Worm (Caenorhabditis elegans) whole organism, late embryonic: Measurements from ENCODE around the gene Y57G7A.11.
A peak's percentile ranks its signal among the peaks of the same experiment; 100 is the strongest.

ENCODE experiments used
- ama-1 ChIP-seq: fragments of 150-350 bp; optimal IDR thresholded peaks from 2 replicates; lab custom pipeline; 2014
- elt-4 ChIP-seq: sonication (generic microtip); optimal IDR thresholded peaks from 2 replicates; lab custom pipeline; 2016; ENCODE audit warnings: missing genetic modification characterization, missing compliant biosample characterization
- unc-42 ChIP-seq: sonication (generic microtip); optimal IDR thresholded peaks from 2 replicates; lab custom pipeline; 2016; ENCODE audit warnings: missing genotype, missing genetic modification characterization, missing compliant biosample characterization

- no peak for TF ChIP-seq ama-1 (lab: Kevin White, UChicago)
- TF ChIP-seq elt-4 (tag; lab: Kevin White, UChicago), result peak; percentile 66
- TF ChIP-seq unc-42, result no peak
These were observed 38.8 kb downstream of the Y57G7A.11 start for ce11 chrII:1237845-1238244.
